Fruit fly (Drosophila melanogaster) whole organism: ENCODE measurements around the gene Dlip1.

Experiments
- CG8478 ChIP-seq: fragments of >200 bp; optimal IDR thresholded peaks from 2 replicates; lab custom pipeline; 2018; ENCODE audit warnings: inconsistent platforms
- EcR ChIP-seq, 2 experiments: fragments of >200 bp; optimal IDR thresholded peaks; 2 replicates each; lab custom pipeline; 2017; ENCODE audit warnings: missing biosample characterization in 2 of 2, missing genetic modification characterization in 2 of 2, missing genetic modification reagents in 2 of 2
- pan ChIP-seq: fragments of >200 bp; optimal IDR thresholded peaks from 2 replicates; lab custom pipeline; 2017
- psq ChIP-seq: fragments of >200 bp; optimal IDR thresholded peaks from 2 replicates; lab custom pipeline; 2017

- TF ChIP-seq CG8478 (lab: Kevin White, UChicago) (no peak), EcR (GFP tag; optimal IDR thresholded peaks at IDR 0.05; lab: Kevin White, UChicago) (no peak), pan (lab: Kevin White, UChicago) (no peak), psq (lab: Kevin White, UChicago) (no peak)
Measured at dm6 chrX:9196362-9196761, 37.9 kb downstream of the Dlip1 start, which contains the start of gene CG12118.
